Fruit fly (Drosophila melanogaster): ENCODE results near the gene baz.

Gene baz

dm6 chrX:17113324-17113723 is 46.5 kb upstream of the baz start (continued):
- TF ChIP-seq CG10654 (GFP tag; optimal IDR thresholded peaks at IDR 0.05), result no peak
- TF ChIP-seq CoRest (tag; optimal IDR thresholded peaks at IDR 0.05), result peak; percentile 27
- TF ChIP-seq BtbVII (GFP tag; optimal IDR thresholded peaks at IDR 0.05), result no peak
- TF ChIP-seq CG9437 (GFP tag; optimal IDR thresholded peaks at IDR 0.05), result peak; percentile 3
- TF ChIP-seq CG4360 (GFP tag; IDR thresholded peaks at IDR 0.05), result no peak
- TF ChIP-seq slbo (GFP tag; IDR thresholded peaks at IDR 0.05), result no peak
- TF ChIP-seq Sox102F (GFP tag; optimal IDR thresholded peaks at IDR 0.05), result peak; percentile 65
- TF ChIP-seq CG4328 (GFP tag; optimal IDR thresholded peaks at IDR 0.05), result no peak
- TF ChIP-seq B-H2 (GFP tag; optimal IDR thresholded peaks at IDR 0.05), result no peak
- peak; percentile 17 for TF ChIP-seq unpg (GFP tag; optimal IDR thresholded peaks at IDR 0.05)
- peak; percentile 62 for TF ChIP-seq gem (tag; optimal IDR thresholded peaks at IDR 0.05)
- TF ChIP-seq CG6689 (GFP tag; IDR thresholded peaks at IDR 0.05), result no peak
- TF ChIP-seq nmo (GFP tag; optimal IDR thresholded peaks at IDR 0.05), result peak; percentile 34
- TF ChIP-seq CG9876 (GFP tag; optimal IDR thresholded peaks at IDR 0.05), result no peak
- TF ChIP-seq Xbp1 (GFP tag; optimal IDR thresholded peaks at IDR 0.05), result peak; percentile 16
- TF ChIP-seq sima (GFP tag; optimal IDR thresholded peaks at IDR 0.05), result no peak
- no peak for TF ChIP-seq exex (tag; optimal IDR thresholded peaks at IDR 0.05)
- no peak for TF ChIP-seq CG16815 (GFP tag; optimal IDR thresholded peaks at IDR 0.05)
- no peak for TF ChIP-seq CG16863 (GFP tag; optimal IDR thresholded peaks at IDR 0.05)
- no peak for TF ChIP-seq psq (GFP tag; optimal IDR thresholded peaks at IDR 0.05)
- no peak for TF ChIP-seq mirr (GFP tag; optimal IDR thresholded peaks at IDR 0.05)
- no peak for TF ChIP-seq CG17802 (tag; optimal IDR thresholded peaks at IDR 0.05)
- TF ChIP-seq tio (GFP tag; optimal IDR thresholded peaks at IDR 0.05), result no peak
- no peak for TF ChIP-seq peb (GFP tag; IDR thresholded peaks at IDR 0.05)
- no peak for TF ChIP-seq schlank (tag; optimal IDR thresholded peaks at IDR 0.05)
- no peak for TF ChIP-seq CG16813 (GFP tag; IDR thresholded peaks at IDR 0.05; ENCODE audit: partially characterized antibody)
- TF ChIP-seq Aef1 (GFP tag; IDR thresholded peaks at IDR 0.05), result no peak
- no peak for TF ChIP-seq hkb (optimal IDR thresholded peaks at IDR 0.05)
- 0 out of 2 replicates have a peak, but pooled peaks have one; percentile 9 for TF ChIP-seq hkb (GFP tag; IDR thresholded peaks at IDR 0.05)
- TF ChIP-seq Ada2b (GFP tag; IDR thresholded peaks at IDR 0.05), result no peak
- TF ChIP-seq Deaf1 (tag; optimal IDR thresholded peaks at IDR 0.05), result no peak
- TF ChIP-seq Hr3 (GFP tag; optimal IDR thresholded peaks at IDR 0.05), result peak; percentile 4
- TF ChIP-seq CG17568 (GFP tag; optimal IDR thresholded peaks at IDR 0.05), result no peak
- no peak for TF ChIP-seq usp (GFP tag; optimal IDR thresholded peaks at IDR 0.05)
- TF ChIP-seq CG6765 (GFP tag; optimal IDR thresholded peaks at IDR 0.05), result no peak
- TF ChIP-seq Rx (GFP tag; IDR thresholded peaks at IDR 0.05), result no peak
- 0 out of 2 replicates have a peak, but pooled peaks have one; percentile 12 for TF ChIP-seq CG31441 (GFP tag; IDR thresholded peaks at IDR 0.05)
- TF ChIP-seq lbe (GFP tag; optimal IDR thresholded peaks at IDR 0.05), result no peak
- no peak for TF ChIP-seq CG6854 (GFP tag; optimal IDR thresholded peaks at IDR 0.05)
- TF ChIP-seq Hr51 (GFP tag; optimal IDR thresholded peaks at IDR 0.05), result peak in 1 of 2 experiments; percentile 60
- no peak for TF ChIP-seq CG14014 (GFP tag; IDR thresholded peaks at IDR 0.05)
- no peak for TF ChIP-seq dm (GFP tag; optimal IDR thresholded peaks at IDR 0.05)
- no peak for TF ChIP-seq CG32772 (GFP tag; IDR thresholded peaks at IDR 0.05)
- TF ChIP-seq CG11696 (GFP tag; IDR thresholded peaks at IDR 0.05), result no peak
- TF ChIP-seq Sin3A (optimal IDR thresholded peaks at IDR 0.05), result no peak
- no peak for TF ChIP-seq Fer3 (tag; optimal IDR thresholded peaks at IDR 0.05)
- TF ChIP-seq sens (GFP tag), result no peak
- no peak for TF ChIP-seq CG2889 (GFP tag; IDR thresholded peaks at IDR 0.05)
- no peak for TF ChIP-seq CG17912 (GFP tag; optimal IDR thresholded peaks at IDR 0.05)
- TF ChIP-seq CG12155 (GFP tag; optimal IDR thresholded peaks at IDR 0.05), result no peak
- TF ChIP-seq ham (GFP tag; IDR thresholded peaks at IDR 0.05), result no peak
- TF ChIP-seq CG14441 (GFP tag; IDR thresholded peaks at IDR 0.05), result no peak
- TF ChIP-seq hbn (GFP tag; IDR thresholded peaks at IDR 0.05; ENCODE audit: partially characterized antibody), result no peak

Measured in whole organism, embryonic.